Worm (Caenorhabditis elegans): Measurements from ENCODE around the gene Y43F8B.22.

- TF ChIP-seq pqm-1 (tag; optimal IDR thresholded peaks at IDR 0.05) (no peak), ceh-30 (tag; optimal IDR thresholded peaks at IDR 0.05) (no peak)
Measured at ce11 chrV:19527565-19527964, 44.9 kb downstream of the Y43F8B.22 start.

Data from whole organism, late embryonic.